Worm (Caenorhabditis elegans) whole organism, L4/young adult: ENCODE data around the gene F26G1.1.
"Not testable (repeated sequence)": the region's sequence is repeated elsewhere in the genome, so short reads cannot be mapped to it uniquely, and the experiment has no call there.

Experiments
- W03F9.2 ChIP-seq: fragments of 150-350 bp; optimal IDR thresholded peaks from 2 replicates; lab custom pipeline; 2014; ENCODE audit warnings: missing biosample characterization, missing genetic modification characterization
- dao-5 ChIP-seq: sonication (generic microtip); optimal IDR thresholded peaks from 2 replicates; lab custom pipeline; 2016; ENCODE audit warnings: missing genotype, missing genetic modification characterization, moderate library complexity, missing compliant biosample characterization
- him-1 ChIP-seq: sonication (generic microtip); optimal IDR thresholded peaks from 2 replicates; lab custom pipeline; 2016; ENCODE audit warnings: missing genotype, missing genetic modification reagents, missing genetic modification characterization, missing compliant biosample characterization

Gene F26G1.1

DNA sequence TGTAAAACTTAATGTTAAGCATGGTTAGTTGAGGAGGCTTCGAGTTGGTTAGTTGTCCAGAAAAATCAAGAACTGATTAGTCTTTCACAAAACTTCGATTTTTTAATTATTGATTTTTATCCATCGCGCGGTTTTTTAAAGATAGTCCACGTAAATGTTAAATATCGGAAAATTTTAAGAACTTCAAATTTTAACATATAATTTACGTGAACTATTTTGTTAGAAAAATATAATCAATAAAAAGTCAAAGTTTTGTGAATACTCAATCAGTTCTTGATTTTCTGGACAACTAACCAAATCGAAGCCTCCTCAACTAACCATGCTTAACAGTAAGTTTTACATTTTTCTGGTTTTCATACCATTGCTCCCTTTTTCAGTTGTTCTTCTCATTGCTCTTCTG, 43.3 kb downstream of the F26G1.1 start, which contains the start of the genes C33F10.11 and C33F10.1:
TSS of gene C33F10.11 (minus strand) at position 101 of the 400 bp plus-strand sequence.
TSS of gene C33F10.1 (plus strand) at position 263 of the 400 bp plus-strand sequence.
- no peak for TF ChIP-seq dao-5 (tag; lab: Kevin White, UChicago)
- TF ChIP-seq him-1, result no peak
- TF ChIP-seq W03F9.2 (tag; lab: Kevin White, UChicago), result no peak

DNA sequence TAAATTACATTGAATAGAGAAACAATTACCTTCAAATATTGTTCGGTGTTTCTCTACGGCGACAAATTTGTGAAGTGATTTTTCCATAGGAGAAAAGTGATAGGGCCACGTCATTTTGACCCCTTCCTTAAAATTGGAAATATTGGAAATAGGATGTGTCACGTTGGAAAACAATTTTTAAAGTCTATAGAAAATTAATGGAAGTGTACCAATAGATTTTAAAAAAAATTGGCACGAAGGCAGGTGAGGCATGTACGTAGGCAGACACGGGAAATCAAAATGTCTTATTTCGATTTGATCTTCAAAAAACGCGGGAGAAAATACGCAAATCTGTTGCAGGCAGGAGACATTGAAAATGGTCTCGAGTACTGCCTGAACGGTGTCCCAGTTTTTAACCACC, 46.2 kb downstream of the F26G1.1 start, which contains the start of gene C33F10.12:
TSS of gene C33F10.12 (minus strand) at position 101 of the 400 bp plus-strand sequence.
- TF ChIP-seq him-1, result no peak
- no peak for TF ChIP-seq dao-5 (tag; lab: Kevin White, UChicago)
- no peak for TF ChIP-seq W03F9.2 (tag; lab: Kevin White, UChicago)

DNA sequence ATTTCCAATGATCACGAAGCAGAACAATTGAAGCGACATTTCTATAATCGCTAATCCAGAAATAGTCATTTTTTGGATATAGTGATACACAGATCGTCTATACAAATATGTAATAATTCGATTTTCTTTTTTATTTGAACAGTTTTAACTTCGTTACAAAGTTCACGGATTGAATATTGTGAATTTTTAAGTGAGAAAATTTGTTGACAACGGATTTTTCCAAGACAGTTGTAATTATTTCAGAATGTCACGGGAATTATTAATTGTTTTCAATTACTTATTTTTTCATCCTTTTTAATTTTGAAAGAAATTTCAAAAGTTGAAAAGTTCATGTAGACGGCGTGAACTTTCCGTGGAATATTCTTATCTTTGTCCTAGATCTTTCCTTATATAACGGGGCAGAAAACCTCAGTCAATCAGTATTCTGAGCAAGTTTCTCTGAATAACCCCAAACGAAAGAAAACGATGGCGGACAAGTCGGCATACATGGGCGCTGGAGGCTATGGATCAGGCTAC, 50.8 kb downstream of the F26G1.1 start, which contains the start of the genes T23B7.2 and nspd-4:
TSS of gene T23B7.2 (minus strand) at position 101 of the 516 bp plus-strand sequence.
TSS of gene nspd-4 (plus strand) at position 466 of the 516 bp plus-strand sequence.
- not testable (repeated sequence) for TF ChIP-seq dao-5 (tag; lab: Kevin White, UChicago); him-1; W03F9.2 (tag; lab: Kevin White, UChicago)
